Worm (Caenorhabditis elegans) whole organism, L4 larva: ENCODE measurements around the gene gro-1.

ENCODE experiments used
- F44E2.7 ChIP-seq: fragments of 200-800 bp; sonication (Bioruptor generic); IDR thresholded peaks from 2 replicates; pipeline ENCODE4 v2.1.2; 2022; ENCODE audit warnings: missing genetic modification characterization, missing compliant biosample characterization
- F49E8.2 ChIP-seq: sonication (generic microtip); optimal IDR thresholded peaks from 2 replicates; lab custom pipeline; 2016; ENCODE audit warnings: missing compliant biosample characterization, mild to moderate bottlenecking, missing genetic modification characterization, borderline replicate concordance
- T20F7.1 ChIP-seq: fragments of 200-800 bp; sonication (Bioruptor generic); optimal IDR thresholded peaks from 2 replicates; lab custom pipeline; 2018; ENCODE audit warnings: mild to moderate bottlenecking, missing genetic modification characterization, missing compliant biosample characterization
- T26A8.4 ChIP-seq: fragments of 200-800 bp; sonication (Bioruptor generic); IDR thresholded peaks from 2 replicates; pipeline ENCODE4 v1.3.6; 2022; ENCODE audit warnings: missing genetic modification characterization, missing compliant biosample characterization
- Y75B8A.6 ChIP-seq: fragments of 200-800 bp; sonication (Bioruptor generic); IDR thresholded peaks from 2 replicates; pipeline ENCODE4 v1.3.6; 2022; ENCODE audit warnings: missing genetic modification reagents, missing genetic modification characterization, missing compliant biosample characterization
- aly-2 ChIP-seq: sonication (generic microtip); optimal IDR thresholded peaks from 2 replicates; lab custom pipeline; 2018; ENCODE audit warnings: missing biosample characterization, missing genetic modification characterization
- ceh-32 ChIP-seq: sonication (generic microtip); optimal IDR thresholded peaks from 2 replicates; lab custom pipeline; 2016; ENCODE audit warnings: mild to moderate bottlenecking, missing genetic modification characterization, missing compliant biosample characterization; ENCODE audit not compliant: poor library complexity
- ceh-62 ChIP-seq: sonication (generic microtip); optimal IDR thresholded peaks from 2 replicates; lab custom pipeline; 2017; ENCODE audit warnings: missing biosample characterization, missing genetic modification characterization
- daf-12 ChIP-seq: fragments of 150-350 bp; optimal IDR thresholded peaks from 2 replicates; lab custom pipeline; 2014; ENCODE audit warnings: missing biosample characterization, missing genetic modification reagents, missing genetic modification characterization
- daf-19 ChIP-seq: fragments of 200-800 bp; sonication (Bioruptor generic); conservative IDR thresholded peaks from 2 replicates; pipeline ENCODE4 v1.3.6; 2022; ENCODE audit warnings: missing genetic modification characterization, missing compliant biosample characterization
- daf-8 ChIP-seq: fragments of 200-800 bp; sonication (Bioruptor generic); IDR thresholded peaks from 2 replicates; pipeline ENCODE4 v1.3.6; 2022; ENCODE audit warnings: missing genetic modification characterization, missing compliant biosample characterization
- dmd-8 ChIP-seq: fragments of 200-800 bp; sonication (Bioruptor generic); IDR thresholded peaks from 2 replicates; pipeline ENCODE4 v1.3.6; 2022; ENCODE audit warnings: missing genetic modification characterization, missing compliant biosample characterization
- dve-1 ChIP-seq: sonication (generic microtip); optimal IDR thresholded peaks from 2 replicates; lab custom pipeline; 2017; ENCODE audit warnings: antibody characterized with exemption, mild to moderate bottlenecking, missing genetic modification characterization, missing compliant biosample characterization; ENCODE audit not compliant: insufficient read depth
- hif-1 ChIP-seq, 2 experiments: sonication (generic microtip); optimal IDR thresholded peaks; 2 replicates each; lab custom pipeline; 2016 to 2017; ENCODE audit warnings: missing compliant biosample characterization in 2 of 2, missing genetic modification characterization in 2 of 2, missing genetic modification reagents in 2 of 2, missing genotype in 2 of 2, mild to moderate bottlenecking in 1 of 2
- lim-7 ChIP-seq: fragments of 200-800 bp; sonication (Bioruptor generic); IDR thresholded peaks from 2 replicates; pipeline ENCODE4 v1.3.6; 2022; ENCODE audit warnings: missing genetic modification characterization, missing compliant biosample characterization
- lin-15B ChIP-seq: fragments of 150-350 bp; sonication (generic microtip); optimal IDR thresholded peaks from 3 replicates; lab custom pipeline; 2014; ENCODE audit warnings: missing biosample characterization, missing genetic modification characterization
- lin-29 ChIP-seq: fragments of 200-800 bp; sonication (Bioruptor generic); IDR thresholded peaks from 2 replicates; pipeline ENCODE4 v1.3.6; 2022; ENCODE audit warnings: missing genetic modification reagents, missing genetic modification characterization, missing compliant biosample characterization
- lin-39 ChIP-seq: fragments of 150-350 bp; optimal IDR thresholded peaks from 2 replicates; lab custom pipeline; 2014; ENCODE audit warnings: missing biosample characterization, missing genetic modification reagents, missing genetic modification characterization
- lir-3 ChIP-seq: sonication (generic microtip); optimal IDR thresholded peaks from 2 replicates; lab custom pipeline; 2016; ENCODE audit warnings: mild to moderate bottlenecking, missing genetic modification characterization, missing compliant biosample characterization
- lsy-2 ChIP-seq, 2 experiments: fragments of 150-350 bp in 1 of 2; sonication (generic microtip) in 1 of 2; optimal IDR thresholded peaks; 2 replicates each; lab custom pipeline; 2014 to 2017; ENCODE audit warnings: missing biosample characterization in 2 of 2, missing genetic modification characterization in 2 of 2
- mdl-1 ChIP-seq, 2 experiments: fragments of 150-350 bp in 1 of 2; sonication (generic microtip) in 1 of 2; optimal IDR thresholded peaks; 2 replicates each; lab custom pipeline; 2014 to 2017; ENCODE audit warnings: missing biosample characterization in 2 of 2, missing genetic modification characterization in 2 of 2
- mep-1 ChIP-seq: fragments of 150-350 bp; sonication (generic microtip); optimal IDR thresholded peaks from 3 replicates; lab custom pipeline; 2014; ENCODE audit warnings: missing biosample characterization, missing genetic modification characterization
- mes-2 ChIP-seq: sonication (generic microtip); optimal IDR thresholded peaks from 2 replicates; lab custom pipeline; 2016; ENCODE audit warnings: missing genotype, mild to moderate bottlenecking, missing genetic modification characterization, missing compliant biosample characterization; ENCODE audit not compliant: poor library complexity, severe bottlenecking
- mxl-2 ChIP-seq: fragments of 200-800 bp; sonication (Bioruptor generic); conservative IDR thresholded peaks from 2 replicates; pipeline ENCODE4 v1.3.6; 2022; ENCODE audit warnings: missing genetic modification reagents, missing genetic modification characterization, missing compliant biosample characterization
- nhr-10 ChIP-seq: fragments of 150-350 bp; optimal IDR thresholded peaks from 2 replicates; lab custom pipeline; 2014; ENCODE audit warnings: missing biosample characterization, missing genetic modification characterization
- nhr-102 ChIP-seq: sonication (generic microtip); optimal IDR thresholded peaks from 2 replicates; lab custom pipeline; 2016; ENCODE audit warnings: mild to moderate bottlenecking, missing genetic modification characterization, moderate library complexity, missing compliant biosample characterization
- nhr-11 ChIP-seq: fragments of 150-350 bp; optimal IDR thresholded peaks from 2 replicates; lab custom pipeline; 2014; ENCODE audit warnings: missing biosample characterization, missing genetic modification characterization
- nhr-42 ChIP-seq: fragments of 200-800 bp; sonication (Bioruptor generic); IDR thresholded peaks from 2 replicates; pipeline ENCODE4 v1.3.6; 2022; ENCODE audit warnings: missing genetic modification characterization, missing compliant biosample characterization
- nhr-76 ChIP-seq: fragments of 150-350 bp; optimal IDR thresholded peaks from 2 replicates; lab custom pipeline; 2014; ENCODE audit warnings: missing biosample characterization, missing genetic modification characterization
- nhr-77 ChIP-seq: fragments of 150-350 bp; optimal IDR thresholded peaks from 2 replicates; lab custom pipeline; 2014; ENCODE audit warnings: missing biosample characterization, missing genetic modification characterization
- pha-4 ChIP-seq, 2 experiments: fragments of 150-350 bp in 1 of 2; fragments of 200-800 bp in 1 of 2; sonication (Bioruptor generic) in 1 of 2; IDR thresholded peaks in 1 of 2; optimal IDR thresholded peaks in 1 of 2; 2 replicates each; pipeline versions ENCODE4 v1.3.6 to Lab custom; 2014 to 2022; ENCODE audit warnings: missing genetic modification characterization in 2 of 2, missing genetic modification reagents in 2 of 2, missing biosample characterization in 1 of 2, missing compliant biosample characterization in 1 of 2
- saeg-2 ChIP-seq: fragments of 200-800 bp; sonication (Bioruptor generic); IDR thresholded peaks from 2 replicates; pipeline ENCODE4 v1.3.6; 2022; ENCODE audit warnings: missing genetic modification reagents, missing genetic modification characterization, missing compliant biosample characterization
- set-16 ChIP-seq: fragments of 200-800 bp; sonication (Bioruptor generic); IDR thresholded peaks from 2 replicates; pipeline ENCODE4 v1.3.6; 2022; ENCODE audit warnings: missing genetic modification reagents, missing genetic modification characterization, missing compliant biosample characterization
- skn-1 ChIP-seq: fragments of 150-350 bp; optimal IDR thresholded peaks from 2 replicates; lab custom pipeline; 2014; ENCODE audit warnings: missing biosample characterization, missing genetic modification characterization
- spr-1 ChIP-seq: sonication (generic microtip); optimal IDR thresholded peaks from 2 replicates; lab custom pipeline; 2016; ENCODE audit warnings: mild to moderate bottlenecking, missing genetic modification characterization, missing compliant biosample characterization
- unc-62 ChIP-seq, 3 experiments: fragments of 150-350 bp in 1 of 3; sonication (generic microtip); optimal IDR thresholded peaks in 2 of 3; peaks in 1 of 3; 1 replicate in 1 of 3; 2 replicates in 2 of 3; lab custom pipeline; 2014 to 2017; ENCODE audit warnings: missing biosample characterization in 3 of 3, missing genetic modification characterization in 3 of 3, missing genetic modification reagents in 3 of 3, missing genotype in 1 of 3
- vab-7 ChIP-seq: fragments of 200-800 bp; sonication (Bioruptor generic); IDR thresholded peaks from 2 replicates; pipeline ENCODE4 v1.3.6; 2022; ENCODE audit warnings: missing genetic modification reagents, missing genetic modification characterization, missing compliant biosample characterization
- zag-1 ChIP-seq: fragments of 150-350 bp; optimal IDR thresholded peaks from 2 replicates; lab custom pipeline; 2014; ENCODE audit warnings: missing biosample characterization, missing genetic modification characterization
- zfp-2 ChIP-seq: sonication (generic microtip); optimal IDR thresholded peaks from 2 replicates; lab custom pipeline; 2016; ENCODE audit warnings: mild to moderate bottlenecking, missing genetic modification characterization, missing compliant biosample characterization

gro-1 gene

ce11 chrIII:5230415-5230814, 34.5 kb upstream of the gro-1 start, which contains the start of gene prmt-5 (continued):
- no peak for TF ChIP-seq mxl-2 (GFP tag; lab: Robert Waterston, UW)
- no peak for TF ChIP-seq zag-1 (tag; lab: Kevin White, UChicago)
- no peak for TF ChIP-seq skn-1 (tag; lab: Kevin White, UChicago)
- no peak for TF ChIP-seq daf-12 (tag; lab: Kevin White, UChicago)
- no peak for TF ChIP-seq aly-2 (tag; lab: Kevin White, UChicago)
- TF ChIP-seq mep-1, result peak; percentile 47
- TF ChIP-seq dve-1, result peak; percentile 61
- 0 out of 2 replicates have a peak, but pooled peaks have one; percentile 4 for TF ChIP-seq F44E2.7
- TF ChIP-seq lsy-2 (tag; optimal IDR thresholded peaks at IDR 0.05; lab: Kevin White, UChicago), result peak in 1 of 2 experiments; percentile 54
- peak; percentile 77 for TF ChIP-seq Y75B8A.6
- TF ChIP-seq hif-1 (tag; optimal IDR thresholded peaks at IDR 0.05; lab: Kevin White, UChicago), result peak in 1 of 2 experiments; percentile 3
- peak; percentile 59 for TF ChIP-seq T20F7.1 (GFP tag; lab: Kevin White, UChicago)
- no peak for TF ChIP-seq mdl-1 (tag; optimal IDR thresholded peaks at IDR 0.05; lab: Kevin White, UChicago)
- no peak for TF ChIP-seq lir-3 (tag; lab: Kevin White, UChicago)
- TF ChIP-seq ceh-62 (tag; lab: Kevin White, UChicago), result no peak
- TF ChIP-seq set-16, result no peak
- no peak for TF ChIP-seq saeg-2
- peak; percentile 74 for TF ChIP-seq nhr-102 (tag; lab: Kevin White, UChicago)
- peak; percentile 65 for TF ChIP-seq T26A8.4
- 0 out of 2 replicates have a peak, but pooled peaks have one; percentile 60 for TF ChIP-seq lim-7
- no peak for TF ChIP-seq ceh-32 (tag; lab: Kevin White, UChicago)
- TF ChIP-seq nhr-10 (tag; lab: Kevin White, UChicago), result peak; percentile 44
- TF ChIP-seq daf-8 (GFP tag; lab: Robert Waterston, UW), result no peak
- TF ChIP-seq lin-39 (tag; lab: Kevin White, UChicago), result no peak
- no peak for TF ChIP-seq daf-19 (GFP tag; lab: Robert Waterston, UW)
- TF ChIP-seq nhr-42 (GFP tag; lab: Robert Waterston, UW), result peak; percentile 65; the same call in 1 of the 2 replicates
- TF ChIP-seq vab-7 (GFP tag; lab: Robert Waterston, UW), result no peak

ce11 chrIII:5233140-5233539, 31.8 kb upstream of the gro-1 start:
- no peak for TF ChIP-seq lin-15B (tag; lab: Kevin White, UChicago)
- no peak for TF ChIP-seq dmd-8 (GFP tag; lab: Robert Waterston, UW)
- TF ChIP-seq lin-29, result no peak
- no peak for TF ChIP-seq unc-62 (GFP tag; optimal IDR thresholded peaks at IDR 0.05 in 1 of 2; lab: Kevin White, UChicago)
- TF ChIP-seq unc-62 (tag; optimal IDR thresholded peaks at IDR 0.05; lab: Kevin White, UChicago), result no peak
- no peak for TF ChIP-seq lim-7
- TF ChIP-seq mes-2, result peak; percentile 58

- TF ChIP-seq nhr-76 (tag; lab: Kevin White, UChicago) (no peak), nhr-77 (tag; lab: Kevin White, UChicago) (no peak), ceh-62 (tag; lab: Kevin White, UChicago) (no peak), nhr-11 (tag; lab: Kevin White, UChicago) (no peak), pha-4 (GFP tag; IDR thresholded peaks at IDR 0.05; lab: Robert Waterston, UW) (no peak), pha-4 (tag; optimal IDR thresholded peaks at IDR 0.05; lab: Kevin White, UChicago) (no peak), dmd-8 (GFP tag; lab: Robert Waterston, UW) (no peak), spr-1 (no peak), F49E8.2 (tag; lab: Kevin White, UChicago) (no peak), zfp-2 (tag; lab: Kevin White, UChicago) (no peak), lin-29 (no peak), lin-15B (tag; lab: Kevin White, UChicago) (no peak)
Measured at ce11 chrIII:5234312-5234711, 30.6 kb upstream of the gro-1 start, which contains the start of gene mrps-26. mrps-26 (plus strand) TSS chrIII:5234612.
